Fruit fly (Drosophila melanogaster) S2 (cell line): Measurements from ENCODE around the gene Vm34Ca.

Experiments used
- CG8478 ChIP-seq: fragments of >200 bp; optimal IDR thresholded peaks from 2 replicates; lab custom pipeline; 2018
- CTCF ChIP-seq, 2 experiments: fragments of >200 bp; optimal IDR thresholded peaks; 2 replicates each; lab custom pipeline; 2018

- TF ChIP-seq CG8478 (no peak), CTCF (optimal IDR thresholded peaks at IDR 0.05; lab: Kevin White, UChicago) (no peak)
Measured at dm6 chr2L:13382351-13383029, 28.9 kb downstream of the Vm34Ca start, which contains the start of gene loqs.
